Worm (Caenorhabditis elegans): ENCODE results near the gene H23L24.1.

H23L24.1 gene

DNA sequence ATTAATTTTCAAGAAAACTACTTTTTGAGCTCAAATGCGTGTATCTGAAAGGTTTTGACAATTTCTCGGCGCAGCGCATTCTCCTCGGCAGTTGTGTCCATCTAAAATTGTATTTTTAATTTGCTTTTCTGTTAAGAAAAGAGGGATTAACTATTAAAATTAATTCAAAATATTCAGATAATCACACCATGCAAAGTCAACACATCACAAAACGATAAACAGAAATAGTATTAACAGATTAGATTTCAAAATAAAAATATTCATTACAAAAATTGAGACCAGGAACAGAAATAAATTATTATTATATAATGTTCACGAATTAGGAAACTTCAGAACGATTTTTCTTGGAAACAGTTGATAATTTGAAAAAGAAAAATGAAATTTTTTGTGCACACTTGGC, 31.7 kb upstream of the H23L24.1 start, which contains the start of gene pole-2:
TSS of gene pole-2 (minus strand) at position 101 of the 400 bp plus-strand sequence.
- 0 out of 2 replicates have a peak, but pooled peaks have one; percentile 40 for TF ChIP-seq Y53G8AR.9 (GFP tag; conservative IDR thresholded peaks at IDR 0.05)
- TF ChIP-seq ama-1 (optimal IDR thresholded peaks at IDR 0.05), result no peak
- peak in 1 of 2 experiments; percentile 60 for TF ChIP-seq ama-1 (GFP tag; optimal IDR thresholded peaks at IDR 0.05)
- TF ChIP-seq ceh-58 (GFP tag; IDR thresholded peaks at IDR 0.05), result no peak
- TF ChIP-seq Y67H2A.10 (GFP tag; conservative IDR thresholded peaks at IDR 0.05), result no peak
- no peak for TF ChIP-seq snpc-4 (GFP tag; optimal IDR thresholded peaks at IDR 0.05)
- peak in 1 of 4 experiments; percentile 14 for TF ChIP-seq snpc-4 (tag; optimal IDR thresholded peaks at IDR 0.05)
- TF ChIP-seq attf-5 (GFP tag; optimal IDR thresholded peaks at IDR 0.05), result no peak
- TF ChIP-seq egrh-3 (GFP tag; IDR thresholded peaks at IDR 0.05), result no peak
- peak; percentile 3 for TF ChIP-seq F49E8.2 (tag; optimal IDR thresholded peaks at IDR 0.05; ENCODE audit: insufficient read depth)
- peak; percentile 16; the same call in 1 of the 2 replicates for TF ChIP-seq hsf-1 (GFP tag; IDR thresholded peaks at IDR 0.05)

DNA sequence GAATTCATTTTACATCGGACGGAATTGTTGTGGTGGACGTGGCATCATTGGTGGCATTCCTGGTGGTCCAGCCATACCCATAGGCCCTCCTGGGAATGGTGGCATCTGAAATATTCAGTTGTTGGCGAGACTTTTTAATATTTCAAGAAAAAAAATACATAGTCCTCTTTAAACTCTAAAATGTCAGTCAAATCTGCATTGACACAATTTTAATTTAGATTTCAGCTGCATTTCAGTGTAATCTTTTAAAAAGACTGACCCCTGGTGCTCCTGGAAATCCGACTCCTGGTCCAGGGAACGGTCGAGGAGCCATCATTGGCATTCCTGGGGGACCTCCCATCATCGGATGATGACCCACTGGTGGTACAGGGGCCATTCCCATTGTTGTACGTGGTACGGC, 31.3 kb upstream of the H23L24.1 start:
- TF ChIP-seq Y95B8A.8 (GFP tag; IDR thresholded peaks at IDR 0.05) (0 out of 2 replicates have a peak, but pooled peaks have one; percentile 11), rec-8 (tag; optimal IDR thresholded peaks at IDR 0.05) (no peak), K12H6.12 (tag; optimal IDR thresholded peaks at IDR 0.05) (no peak)

DNA sequence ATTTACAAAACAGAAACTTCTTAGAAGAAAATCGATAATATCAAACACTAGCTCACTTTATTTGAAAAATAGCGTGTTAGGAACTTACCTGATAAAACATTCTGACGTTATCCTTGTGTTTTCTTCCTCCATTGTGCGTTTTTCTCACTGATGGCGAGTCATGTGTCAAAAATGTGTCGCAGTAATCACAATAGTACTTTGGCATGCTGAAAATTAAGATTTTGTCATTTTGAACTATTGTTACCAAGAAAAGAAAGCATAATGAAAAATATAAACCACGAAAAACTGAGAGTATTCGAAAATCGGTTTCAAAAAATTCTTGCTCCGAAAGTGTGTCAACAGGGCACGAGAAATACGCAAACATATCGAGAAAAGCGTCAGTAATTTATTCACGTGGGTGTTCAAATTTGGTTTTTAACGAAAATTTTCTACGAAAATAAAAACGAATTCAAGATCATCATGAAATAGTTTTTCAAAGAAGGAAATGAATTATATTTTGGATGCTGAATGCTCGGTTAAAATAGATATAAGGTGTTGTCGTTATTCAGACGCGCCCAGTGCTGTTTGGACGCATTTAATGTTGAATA, 30.6 kb upstream of the H23L24.1 start, which contains the start of gene snrp-3:
TSS of gene snrp-3 (minus strand) at position 206 of the 587 bp plus-strand sequence.
- TF ChIP-seq attf-5 (GFP tag; optimal IDR thresholded peaks at IDR 0.05) (peak; percentile 79), hlh-26 (GFP tag; conservative IDR thresholded peaks at IDR 0.05) (no peak), mel-28 (tag; optimal IDR thresholded peaks at IDR 0.05; ENCODE audit: borderline replicate concordance) (no peak), nhr-120 (GFP tag; IDR thresholded peaks at IDR 0.05) (no peak), hsf-1 (GFP tag; IDR thresholded peaks at IDR 0.05) (peak; percentile 32; the same call in 1 of the 2 replicates), tbp1 (GFP tag; optimal IDR thresholded peaks at IDR 0.05) (peak; percentile 21), ceh-40 (GFP tag; IDR thresholded peaks at IDR 0.05) (no peak), nhr-90 (tag; optimal IDR thresholded peaks at IDR 0.05) (no peak), ztf-22 (GFP tag; optimal IDR thresholded peaks at IDR 0.05) (no peak), ccch-3 (GFP tag; optimal IDR thresholded peaks at IDR 0.05) (no peak), madf-6 (GFP tag; IDR thresholded peaks at IDR 0.05) (peak; percentile 65; the same call in 1 of the 2 replicates), Y53F4B.3 (GFP tag; IDR thresholded peaks at IDR 0.05) (no peak), unc-130 (GFP tag; optimal IDR thresholded peaks at IDR 0.05) (peak; percentile 23), F49E8.2 (tag; optimal IDR thresholded peaks at IDR 0.05; ENCODE audit: insufficient read depth) (peak; percentile 10), ceh-27 (GFP tag; optimal IDR thresholded peaks at IDR 0.05) (no peak), T07F8.4 (tag; optimal IDR thresholded peaks at IDR 0.05) (no peak), tlf-1 (GFP tag; optimal IDR thresholded peaks at IDR 0.05) (peak; percentile 36), ekl-4 (GFP tag; IDR thresholded peaks at IDR 0.05) (peak; percentile 52; the same call in 1 of the 2 replicates), C06A6.2 (GFP tag; conservative IDR thresholded peaks at IDR 0.05) (0 out of 2 replicates have a peak, but pooled peaks have one; percentile 34), Y79H2A.3 (GFP tag; conservative IDR thresholded peaks at IDR 0.05) (0 out of 2 replicates have a peak, but pooled peaks have one; percentile 44), F52B5.7 (tag; optimal IDR thresholded peaks at IDR 0.05) (no peak), lsl-1 (GFP tag; optimal IDR thresholded peaks at IDR 0.05) (peak; percentile 63), bed-2 (GFP tag; IDR thresholded peaks at IDR 0.05) (no peak), egl-18 (GFP tag; IDR thresholded peaks at IDR 0.05) (no peak), dpl-1 (GFP tag; optimal IDR thresholded peaks at IDR 0.05) (peak; percentile 73), ceh-79 (tag; optimal IDR thresholded peaks at IDR 0.05) (no peak), D2030.7 (GFP tag; IDR thresholded peaks at IDR 0.05) (peak; percentile 71), snpc-4 (GFP tag; optimal IDR thresholded peaks at IDR 0.05) (peak; percentile 37), snpc-4 (tag; optimal IDR thresholded peaks at IDR 0.05) (peak; percentile 51 to 57 (median 55)), F55B11.4 (tag; optimal IDR thresholded peaks at IDR 0.05; ENCODE audit: borderline replicate concordance, insufficient read depth) (no peak), F57C9.4 (tag; optimal IDR thresholded peaks at IDR 0.05) (no peak), F33H1.4 (GFP tag; IDR thresholded peaks at IDR 0.05) (peak; percentile 67), rec-8 (tag; optimal IDR thresholded peaks at IDR 0.05) (no peak), egrh-3 (GFP tag; IDR thresholded peaks at IDR 0.05) (no peak), madf-10 (tag; optimal IDR thresholded peaks at IDR 0.05) (peak; percentile 42), lin-26 (GFP tag; IDR thresholded peaks at IDR 0.05) (0 out of 2 replicates have a peak, but pooled peaks have one; percentile 6)

Data from whole organism, young adult.